Fruit fly (Drosophila melanogaster): ENCODE data around the gene boi.

boi gene

DNA sequence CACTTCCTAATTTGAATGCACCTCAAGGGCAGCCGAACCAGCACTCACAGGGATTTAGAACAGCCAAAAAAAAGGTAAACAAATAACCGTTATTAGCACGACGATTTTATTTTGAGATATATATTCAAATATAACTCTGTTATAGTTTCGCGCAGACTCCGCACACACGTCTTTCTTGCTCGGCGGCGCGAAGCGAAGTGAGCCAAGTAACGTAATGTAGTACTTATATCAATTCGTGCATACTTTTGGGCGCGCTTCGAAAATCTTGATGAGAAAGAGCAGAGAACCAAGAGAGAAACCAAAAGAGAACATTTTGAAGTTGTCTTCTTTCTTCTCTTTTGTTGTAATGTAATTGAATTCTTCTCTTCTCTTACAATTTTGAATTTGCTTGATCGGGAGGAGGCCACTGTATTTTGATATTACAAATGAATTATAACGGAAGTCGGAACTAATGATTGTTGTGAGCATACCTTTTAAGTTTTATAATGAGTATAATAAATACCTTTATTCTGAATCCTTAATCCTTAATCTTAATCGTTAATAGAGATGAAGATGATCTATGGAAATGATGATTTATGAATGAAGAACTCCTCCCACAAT is at the start of gene boi:
boi (minus strand) TSS at position 201 of the 600 bp plus-strand sequence.
- TF ChIP-seq noc (tag; optimal IDR thresholded peaks at IDR 0.05), result no peak

- no peak for TF ChIP-seq noc (tag; optimal IDR thresholded peaks at IDR 0.05)
Measured at dm6 chrX:2518361-2518760, 48.5 kb upstream of the boi start.

DNA sequence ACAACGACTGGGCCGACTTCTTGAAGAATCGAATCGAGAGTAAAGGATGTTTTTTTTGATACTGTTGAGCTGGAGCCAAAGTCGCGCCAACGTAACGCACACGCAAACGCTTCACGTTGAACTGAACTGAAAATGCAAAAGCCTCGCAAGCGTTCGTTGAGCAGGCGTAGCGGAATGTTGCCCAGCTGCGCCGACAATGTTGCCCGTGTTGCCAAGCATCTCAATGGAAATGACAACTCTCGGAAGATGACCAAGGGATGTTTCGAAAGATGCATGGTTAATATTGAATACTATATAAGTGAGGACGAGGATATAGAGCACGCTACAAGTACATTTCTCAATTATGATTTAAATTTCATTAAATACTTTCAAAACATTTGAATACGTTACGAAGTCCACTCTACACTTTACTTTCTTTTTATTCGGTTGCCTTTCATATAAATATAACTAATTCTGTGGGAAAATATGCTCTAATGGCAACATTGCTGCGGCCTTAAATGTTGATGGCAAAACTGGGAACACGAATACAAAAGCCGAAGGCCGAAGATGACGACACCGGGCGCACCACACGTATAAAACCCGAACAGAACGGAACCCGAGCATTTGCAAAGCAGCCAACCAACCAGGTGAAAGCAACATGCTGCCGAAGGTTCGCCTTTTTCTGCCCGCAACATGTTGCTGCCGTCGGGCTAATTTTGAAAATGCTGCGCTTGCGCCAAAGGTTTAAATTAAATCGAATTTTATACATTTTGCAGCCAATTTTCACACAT is 47.9 kb upstream of the boi start:
- no peak for TF ChIP-seq noc (tag; optimal IDR thresholded peaks at IDR 0.05)

DNA sequence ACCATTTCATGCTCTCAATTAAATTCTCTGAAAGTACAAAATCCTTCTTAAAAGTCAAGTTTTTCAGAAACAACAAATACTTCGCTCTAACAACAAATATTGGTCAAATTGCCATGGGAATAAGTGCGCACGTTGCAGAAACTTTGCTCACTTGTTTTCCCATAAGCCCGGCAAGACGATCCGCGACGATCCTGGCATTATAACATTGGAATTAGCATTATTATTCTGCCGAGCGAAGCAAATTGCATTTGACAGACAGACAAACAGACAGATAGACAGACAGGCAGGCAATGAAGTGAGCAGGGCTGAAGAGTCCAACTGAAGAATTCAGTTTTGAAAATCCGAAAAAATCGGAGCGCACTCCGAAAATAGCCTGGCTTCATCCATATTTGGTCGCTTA is 46.4 kb upstream of the boi start:
- TF ChIP-seq noc (tag; optimal IDR thresholded peaks at IDR 0.05), result no peak

DNA sequence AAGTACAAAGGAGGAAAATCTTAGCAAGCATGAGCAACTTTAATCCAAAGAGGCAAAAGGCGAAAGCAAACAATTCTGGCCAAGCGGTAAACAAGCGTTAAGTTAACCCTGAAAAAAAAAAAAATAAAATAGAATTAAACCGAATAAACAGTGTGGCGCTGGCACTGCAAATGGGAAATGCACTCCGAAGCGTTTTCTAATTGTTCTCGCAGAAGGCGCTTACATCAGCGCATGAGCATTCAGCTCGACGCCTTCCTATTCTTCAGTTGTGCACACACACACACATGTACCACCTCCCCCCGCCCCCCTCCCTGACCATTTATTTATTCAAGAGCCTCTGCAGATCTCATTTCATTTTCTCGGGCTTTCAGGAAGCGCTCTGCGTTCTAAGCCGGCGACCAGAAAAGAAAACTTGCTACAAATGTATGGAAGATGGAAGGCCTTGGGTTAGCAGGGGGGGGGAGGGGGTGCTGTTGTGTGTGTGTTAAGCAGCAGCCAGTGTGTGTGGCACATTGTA is 41.5 kb upstream of the boi start:
- TF ChIP-seq noc (tag; optimal IDR thresholded peaks at IDR 0.05), result no peak

DNA sequence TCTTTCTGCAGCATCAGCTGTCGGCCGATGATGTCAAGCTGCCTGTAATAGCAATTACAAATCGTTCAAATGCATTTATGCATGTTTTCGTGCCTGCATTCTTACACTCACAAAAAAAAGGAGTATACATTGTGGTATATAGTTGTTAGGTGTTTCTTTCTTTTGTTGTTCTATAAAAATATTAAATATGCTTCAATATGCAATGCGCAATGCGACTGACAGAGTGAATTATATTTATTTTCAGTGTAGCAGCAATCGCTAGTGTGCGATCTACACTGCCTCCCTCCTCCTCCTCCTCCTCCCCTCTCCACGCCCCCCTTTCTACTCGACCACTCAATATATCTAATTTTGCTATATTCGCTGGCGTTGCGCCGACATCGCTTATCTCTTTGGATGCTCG is 39.0 kb upstream of the boi start:
- TF ChIP-seq noc (tag; optimal IDR thresholded peaks at IDR 0.05), result no peak

DNA sequence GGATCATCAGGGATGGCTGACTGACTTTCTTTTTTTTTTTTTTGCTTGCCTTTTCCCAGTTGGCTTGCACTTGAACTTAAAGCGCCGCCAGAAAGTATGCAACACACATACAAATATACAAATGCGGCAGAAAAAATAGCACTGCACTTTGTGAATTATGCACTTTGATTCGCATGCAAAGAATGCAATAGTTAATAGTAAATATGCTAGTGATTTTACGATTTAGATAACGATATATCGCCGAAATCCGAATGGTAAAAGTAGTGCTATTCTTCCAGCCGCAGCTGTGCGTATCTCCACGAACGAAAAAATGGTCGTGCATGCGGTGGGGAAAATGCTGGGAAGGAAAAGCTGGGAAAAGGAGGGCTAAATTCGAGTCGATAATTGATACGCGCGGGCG is 33.6 kb upstream of the boi start:
- TF ChIP-seq noc (tag; optimal IDR thresholded peaks at IDR 0.05), result no peak

dm6 chrX:2468576-2468975 is 1.3 kb downstream of the boi start:
- no peak for TF ChIP-seq noc (tag; optimal IDR thresholded peaks at IDR 0.05)

DNA sequence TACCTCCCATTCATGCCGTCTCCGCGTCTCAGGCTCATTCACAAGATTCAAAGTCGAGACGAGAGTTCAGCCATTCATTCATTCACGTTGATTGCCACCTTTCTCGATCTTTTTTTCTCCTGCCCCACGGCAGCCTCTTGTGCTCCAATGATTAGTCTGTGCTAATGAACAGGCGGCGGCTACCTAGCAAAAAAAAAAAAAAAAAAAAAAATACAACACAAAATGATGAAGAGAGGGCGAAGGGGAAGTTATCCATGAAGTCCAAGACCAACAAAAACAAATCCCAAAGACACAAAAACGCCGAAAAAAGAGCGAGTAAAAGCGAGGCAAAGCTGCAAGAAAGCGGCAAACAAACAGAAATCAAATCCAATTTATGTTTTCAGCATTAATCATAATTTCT is 2.9 kb downstream of the boi start:
- no peak for TF ChIP-seq noc (tag; optimal IDR thresholded peaks at IDR 0.05)

dm6 chrX:2465687-2466086 is 4.2 kb downstream of the boi start:
- no peak for TF ChIP-seq noc (tag; optimal IDR thresholded peaks at IDR 0.05)

- TF ChIP-seq noc (tag; optimal IDR thresholded peaks at IDR 0.05), result no peak
Measured at dm6 chrX:2464189-2464588, 5.7 kb downstream of the boi start.

DNA sequence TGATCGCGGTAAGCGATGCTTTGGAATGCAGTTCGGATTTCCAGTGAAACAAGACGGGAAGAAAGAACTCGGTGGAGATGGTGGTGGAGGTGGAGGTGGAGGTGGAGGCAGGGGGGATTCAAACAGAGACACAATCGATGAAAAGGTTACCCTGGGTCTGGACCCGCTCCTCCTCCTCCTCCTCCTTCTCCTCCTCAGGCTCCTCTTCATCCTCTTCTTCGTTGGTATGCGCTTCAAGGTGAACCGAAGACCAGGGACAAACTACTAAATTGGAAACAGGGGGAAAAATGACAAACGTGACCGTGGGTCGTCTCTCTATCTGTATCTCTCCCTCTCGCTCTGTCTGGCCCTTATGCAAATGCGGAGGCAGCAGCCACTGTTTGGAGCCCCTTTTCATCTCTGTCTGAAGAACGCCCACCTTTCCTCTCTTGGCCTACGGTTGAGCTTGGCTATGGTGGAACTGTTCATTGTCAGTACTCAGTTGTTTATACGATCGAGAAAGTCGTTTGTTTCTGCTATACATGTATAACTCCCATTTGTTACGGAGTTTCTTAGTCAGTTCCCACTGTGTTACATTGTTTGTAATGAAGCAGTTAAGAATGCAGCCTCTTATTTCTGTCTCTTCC is 6.8 kb downstream of the boi start:
- no peak for TF ChIP-seq noc (tag; optimal IDR thresholded peaks at IDR 0.05)

DNA sequence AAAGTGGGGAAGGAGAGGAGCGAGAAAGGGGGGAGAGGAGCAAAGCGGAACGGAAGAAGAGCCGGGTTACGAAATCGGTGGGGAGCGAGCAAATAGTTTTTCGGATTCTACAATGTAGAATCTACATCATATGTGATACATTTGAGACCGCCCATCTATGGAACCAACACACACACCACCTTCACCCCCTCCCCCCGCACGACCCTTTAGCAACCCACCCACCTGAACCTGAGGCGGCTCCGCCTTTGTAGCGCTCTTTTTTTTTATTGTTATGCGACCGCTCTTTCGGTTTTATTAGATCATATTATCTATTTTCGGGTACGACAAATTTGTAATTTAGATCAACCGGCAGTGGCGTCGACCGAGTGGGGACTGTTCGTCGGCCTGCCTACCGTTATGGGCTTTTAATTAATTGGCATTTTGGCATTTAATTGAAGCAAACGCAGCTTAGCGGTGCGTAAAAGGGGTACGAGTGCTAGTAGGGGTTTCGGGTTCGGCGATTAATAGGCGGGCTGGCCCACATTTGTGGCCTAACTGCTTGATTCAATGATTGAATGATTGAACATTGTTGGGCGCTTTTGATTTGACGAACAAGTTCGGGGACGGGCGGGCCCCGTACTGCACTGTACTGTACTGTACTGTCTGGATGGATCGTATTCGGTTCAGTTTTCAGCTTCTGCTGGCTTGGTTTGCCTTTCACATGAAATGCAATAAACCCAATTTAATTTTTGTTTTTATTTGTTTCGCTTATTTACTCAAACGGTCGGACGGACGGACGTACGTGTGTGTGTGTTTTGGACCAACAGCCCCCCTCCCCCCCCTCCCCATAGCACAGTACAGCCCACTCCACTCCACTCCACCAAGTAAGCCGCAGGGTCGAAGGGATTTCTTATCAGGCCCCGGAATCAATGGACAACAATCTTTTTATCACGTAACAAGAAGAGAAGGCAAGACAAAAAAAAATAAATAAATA is 8.1 kb downstream of the boi start:
- TF ChIP-seq noc (tag; optimal IDR thresholded peaks at IDR 0.05), result no peak

DNA sequence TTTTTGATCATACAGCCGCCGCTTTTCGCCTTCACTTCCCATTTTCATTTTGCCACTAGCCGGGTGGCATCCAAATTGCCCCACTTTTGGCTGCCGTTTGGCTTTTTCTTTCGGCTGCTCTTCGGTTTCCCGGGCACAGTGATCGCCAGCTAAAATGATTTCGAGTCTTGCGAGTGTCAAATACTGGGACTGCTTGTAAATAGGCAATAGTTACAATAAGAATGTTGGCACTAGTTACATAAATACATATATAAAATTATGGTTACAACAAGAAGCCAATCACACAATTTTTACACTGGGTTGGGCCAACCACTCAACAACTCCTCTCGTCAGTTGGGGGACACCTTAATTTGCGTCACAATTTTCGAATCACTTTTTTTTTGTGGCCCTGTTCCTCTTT is 10.0 kb downstream of the boi start:
- no peak for TF ChIP-seq noc (tag; optimal IDR thresholded peaks at IDR 0.05)

DNA sequence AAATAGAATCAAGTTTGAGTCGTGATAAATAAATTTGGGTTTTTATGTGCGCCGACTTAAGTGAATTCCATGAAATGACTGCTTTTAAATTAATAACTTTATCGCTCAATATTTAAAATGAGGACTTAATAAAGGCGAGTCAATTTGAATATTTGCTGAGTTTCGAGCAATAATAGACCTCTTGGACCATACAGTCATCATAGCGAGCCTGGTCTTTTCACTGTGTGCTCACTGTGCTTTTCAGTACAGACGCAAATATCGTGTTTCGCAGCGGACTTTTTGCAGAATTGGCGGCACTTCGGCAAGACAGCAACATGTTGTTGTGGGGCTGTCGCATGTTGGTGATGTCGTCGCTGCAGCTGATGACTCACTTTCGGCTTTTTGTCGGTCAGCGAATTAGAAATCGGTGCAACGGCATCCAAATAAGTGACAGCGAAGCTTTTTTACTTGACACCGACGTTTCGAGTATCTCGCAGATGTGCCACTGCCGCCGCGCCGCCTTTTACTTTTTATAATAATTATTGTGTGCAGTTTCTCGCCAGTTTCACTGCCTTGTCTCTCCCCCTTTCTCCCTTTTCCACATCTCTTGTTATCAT is 11.9 kb downstream of the boi start:
- TF ChIP-seq noc (tag; optimal IDR thresholded peaks at IDR 0.05), result no peak
